Fruit fly (Drosophila melanogaster) whole organism, prepupa: ENCODE results near the gene Sulf1.

ENCODE experiments used
- CG11294 ChIP-seq: fragments of 200-800 bp; sonication (Bioruptor generic); IDR thresholded peaks from 2 replicates; pipeline ENCODE4 v1.3.6; 2022; ENCODE audit warnings: missing biosample characterization, missing genetic modification characterization
- CG15336 ChIP-seq: fragments of 200-800 bp; sonication (Bioruptor generic); IDR thresholded peaks from 2 replicates; pipeline ENCODE4 v1.3.6; 2022; ENCODE audit warnings: missing biosample characterization, missing genetic modification characterization
- CG3032 ChIP-seq: fragments of 200-800 bp; optimal IDR thresholded peaks from 2 replicates; lab custom pipeline; 2019; ENCODE audit warnings: missing biosample characterization, mild to moderate bottlenecking, missing genetic modification characterization, moderate library complexity
- CG31627 ChIP-seq: fragments of 200-800 bp; sonication (Bioruptor generic); optimal IDR thresholded peaks from 3 replicates; lab custom pipeline; 2016; ENCODE audit warnings: missing biosample characterization, missing genetic modification characterization
- CG8119 ChIP-seq: fragments of 200-800 bp; sonication (Bioruptor generic); IDR thresholded peaks from 3 replicates; pipeline ENCODE4 v1.3.6; 2022; ENCODE audit warnings: missing biosample characterization, missing genetic modification characterization
- Eip78C ChIP-seq: fragments of 200-800 bp; sonication (Bioruptor generic); peaks from one replicate; lab custom pipeline; 2016; ENCODE audit warnings: missing biosample characterization, missing genetic modification characterization
- Hr39 ChIP-seq: fragments of 200-800 bp; sonication (Bioruptor generic); optimal IDR thresholded peaks from 2 replicates; lab custom pipeline; 2016; ENCODE audit warnings: missing biosample characterization, missing genetic modification characterization
- Lpt ChIP-seq: fragments of 200-800 bp; sonication (Bioruptor generic); optimal IDR thresholded peaks from 3 replicates; lab custom pipeline; 2016; ENCODE audit warnings: missing biosample characterization, missing genetic modification characterization
- OdsH ChIP-seq: fragments of 200-800 bp; sonication (Bioruptor generic); optimal IDR thresholded peaks from 3 replicates; lab custom pipeline; 2016; ENCODE audit warnings: missing biosample characterization, missing genetic modification characterization
- acj6 ChIP-seq: fragments of 200-800 bp; sonication (Bioruptor generic); optimal IDR thresholded peaks from 3 replicates; lab custom pipeline; 2016; ENCODE audit warnings: missing biosample characterization, missing genetic modification characterization
- cyc ChIP-seq: fragments of 200-800 bp; sonication (Bioruptor generic); optimal IDR thresholded peaks from 3 replicates; lab custom pipeline; 2016; ENCODE audit warnings: missing biosample characterization, missing genetic modification characterization
- spab ChIP-seq: fragments of 200-800 bp; sonication (Bioruptor generic); optimal IDR thresholded peaks from 2 replicates; lab custom pipeline; 2017; ENCODE audit warnings: missing biosample characterization, mild to moderate bottlenecking, missing genetic modification characterization, missing genetic modification reagents

- no peak for TF ChIP-seq Eip78C (GFP tag; lab: Kevin White, UChicago)
- no peak for TF ChIP-seq OdsH
- no peak for TF ChIP-seq CG8119 (GFP tag; lab: Robert Waterston, UW)
- TF ChIP-seq acj6 = no peak
- TF ChIP-seq CG3032 (tag; lab: Kevin White, UChicago) = no peak
- no peak for TF ChIP-seq Hr39 (GFP tag; lab: Kevin White, UChicago)
- TF ChIP-seq CG15336 (GFP tag; lab: Robert Waterston, UW) = no peak
- no peak for TF ChIP-seq spab (GFP tag; lab: Kevin White, UChicago)
- TF ChIP-seq CG11294 = no peak
- TF ChIP-seq cyc = no peak
- no peak for TF ChIP-seq CG31627 (GFP tag; lab: Kevin White, UChicago)
- no peak for TF ChIP-seq Lpt (GFP tag; lab: Kevin White, UChicago)
These were observed 11.0 kb upstream of the Sulf1 start for dm6 chr3R:16350400-16350799.
